Fruit fly (Drosophila melanogaster): ENCODE measurements around the gene Galphaf.
A peak's percentile ranks its signal among the peaks of the same experiment; 100 is the strongest.

Galphaf gene

DNA sequence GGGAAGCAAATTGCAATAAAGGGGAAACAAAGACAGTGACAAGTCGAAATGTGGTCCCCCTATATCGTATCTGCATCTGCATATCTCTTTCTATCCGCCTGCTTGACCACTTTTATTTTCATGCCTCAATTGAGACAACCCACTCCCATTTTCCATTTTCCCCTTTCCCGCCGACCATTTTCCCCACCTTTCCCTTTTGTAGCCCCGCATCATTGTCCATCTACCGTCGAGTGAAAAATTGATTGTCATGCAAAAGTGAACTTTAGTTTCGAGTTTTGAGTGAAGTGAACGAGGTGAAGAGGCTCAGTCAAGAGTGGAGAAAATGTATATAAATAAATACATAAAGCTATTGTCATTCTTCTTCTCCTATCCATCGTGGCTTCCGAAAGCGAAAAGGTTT is 36.5 kb upstream of the Galphaf start:
- TF ChIP-seq aop (GFP tag; IDR thresholded peaks at IDR 0.05) (no peak), sd (tag; optimal IDR thresholded peaks at IDR 0.05) (no peak), Blimp-1 (GFP tag; optimal IDR thresholded peaks at IDR 0.05) (peak; percentile 99), abd-A (tag; optimal IDR thresholded peaks at IDR 0.05) (peak; percentile 55), lmd (GFP tag; IDR thresholded peaks at IDR 0.05) (no peak), CG14860 (GFP tag; IDR thresholded peaks at IDR 0.05; ENCODE audit: partially characterized antibody) (no peak), CG10209 (GFP tag; optimal IDR thresholded peaks at IDR 0.05) (no peak), crol (GFP tag; IDR thresholded peaks at IDR 0.05) (peak; percentile 89), eve (GFP tag; optimal IDR thresholded peaks at IDR 0.05) (peak in 1 of 2 experiments; percentile 21), oc (tag; optimal IDR thresholded peaks at IDR 0.05) (peak; percentile 9), z (GFP tag; IDR thresholded peaks at IDR 0.05) (peak; percentile 92), gt (GFP tag; IDR thresholded peaks at IDR 0.05) (no peak), vvl (GFP tag; IDR thresholded peaks at IDR 0.05) (peak; percentile 70; the same call in 1 of the 2 replicates), HLHmδ (GFP tag; optimal IDR thresholded peaks at IDR 0.05) (no peak), CG4707 (GFP tag; optimal IDR thresholded peaks at IDR 0.05) (no peak), CG9609 (GFP tag; optimal IDR thresholded peaks at IDR 0.05) (no peak), chn (GFP tag; optimal IDR thresholded peaks at IDR 0.05) (no peak), caup (GFP tag; optimal IDR thresholded peaks at IDR 0.05; ENCODE audit: severe bottlenecking) (no peak), ara (GFP tag; IDR thresholded peaks at IDR 0.05) (no peak), pros (GFP tag; optimal IDR thresholded peaks at IDR 0.05) (peak; percentile 17), kni (GFP tag; optimal IDR thresholded peaks at IDR 0.05) (peak; percentile 51)

DNA sequence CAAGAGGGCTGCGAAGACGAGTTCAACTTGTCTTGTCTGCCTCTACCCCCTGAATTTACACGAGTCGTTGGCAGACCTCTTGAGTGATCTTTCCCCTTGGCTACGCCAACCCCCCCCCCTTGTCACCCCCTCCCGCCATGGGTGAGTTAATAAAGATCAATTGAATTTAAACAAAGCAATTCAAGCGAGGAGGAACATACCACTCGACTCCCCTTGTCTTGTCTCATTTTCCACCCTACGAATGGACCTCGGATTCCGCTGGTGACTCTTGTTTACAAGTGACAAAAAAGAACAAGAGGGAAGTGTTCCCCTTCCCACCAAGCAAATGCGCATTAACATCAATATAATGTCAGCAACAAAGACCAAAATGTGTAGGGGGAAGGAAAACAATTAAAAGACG is 35.1 kb upstream of the Galphaf start:
- TF ChIP-seq mld (GFP tag; IDR thresholded peaks at IDR 0.05; ENCODE audit: partially characterized antibody): no peak
- TF ChIP-seq Usf (GFP tag; optimal IDR thresholded peaks at IDR 0.05): no peak
- no peak for TF ChIP-seq Spps (tag; optimal IDR thresholded peaks at IDR 0.05)
- no peak for TF ChIP-seq Optix (GFP tag; IDR thresholded peaks at IDR 0.05)
- TF ChIP-seq CG11247 (GFP tag; IDR thresholded peaks at IDR 0.05): no peak
- TF ChIP-seq Scr (GFP tag; IDR thresholded peaks at IDR 0.05; ENCODE audit: partially characterized antibody): no peak
- TF ChIP-seq CG6791 (GFP tag; IDR thresholded peaks at IDR 0.05; ENCODE audit: partially characterized antibody): no peak
- TF ChIP-seq da (GFP tag; optimal IDR thresholded peaks at IDR 0.05): no peak
- no peak for TF ChIP-seq Dll (GFP tag; IDR thresholded peaks at IDR 0.05; ENCODE audit: partially characterized antibody)
- no peak for TF ChIP-seq HLHmδ (GFP tag; optimal IDR thresholded peaks at IDR 0.05)
- TF ChIP-seq Chrac-16 (GFP tag; optimal IDR thresholded peaks at IDR 0.05): no peak
- TF ChIP-seq dpn (GFP tag; optimal IDR thresholded peaks at IDR 0.05): no peak
- no peak for TF ChIP-seq disco-r (GFP tag; optimal IDR thresholded peaks at IDR 0.05)
- TF ChIP-seq slp2 (GFP tag; optimal IDR thresholded peaks at IDR 0.05): no peak
- TF ChIP-seq HmgD (GFP tag; optimal IDR thresholded peaks at IDR 0.05): no peak
- no peak for TF ChIP-seq CG12236 (GFP tag; optimal IDR thresholded peaks at IDR 0.05)
- TF ChIP-seq repo (GFP tag; optimal IDR thresholded peaks at IDR 0.05): no peak
- no peak for TF ChIP-seq ac (GFP tag; optimal IDR thresholded peaks at IDR 0.05)
- peak; percentile 11 for TF ChIP-seq gcm (GFP tag; optimal IDR thresholded peaks at IDR 0.05)
- TF ChIP-seq ab (GFP tag; optimal IDR thresholded peaks at IDR 0.05): no peak
- TF ChIP-seq Mrtf (GFP tag; IDR thresholded peaks at IDR 0.05): no peak
- no peak for TF ChIP-seq CG8290 (GFP tag; optimal IDR thresholded peaks at IDR 0.05)
- peak in 1 of 2 experiments; percentile 12 for TF ChIP-seq CG8290 (tag; optimal IDR thresholded peaks at IDR 0.05)
- TF ChIP-seq br (optimal IDR thresholded peaks at IDR 0.05): no peak
- TF ChIP-seq NK7.1 (GFP tag; optimal IDR thresholded peaks at IDR 0.05): no peak
- no peak for TF ChIP-seq unpg (GFP tag; optimal IDR thresholded peaks at IDR 0.05)
- no peak for TF ChIP-seq CG1647 (GFP tag; optimal IDR thresholded peaks at IDR 0.05)
- TF ChIP-seq CG6813 (GFP tag; optimal IDR thresholded peaks at IDR 0.05): no peak
- TF ChIP-seq ci (GFP tag; IDR thresholded peaks at IDR 0.05): 0 out of 3 replicates have a peak, but pooled peaks have one; percentile 29
- TF ChIP-seq Lpt (GFP tag; optimal IDR thresholded peaks at IDR 0.05): no peak
- TF ChIP-seq CG10209 (GFP tag; optimal IDR thresholded peaks at IDR 0.05): no peak
- TF ChIP-seq Fer2 (tag; optimal IDR thresholded peaks at IDR 0.05): no peak
- no peak for TF ChIP-seq dmrt11E (tag; optimal IDR thresholded peaks at IDR 0.05)

All from whole organism, embryonic.